Fruit fly (Drosophila melanogaster) S2 (cell line): ENCODE results near the gene CG3919.

ENCODE experiments used
- CG8478 ChIP-seq: fragments of >200 bp; optimal IDR thresholded peaks from 2 replicates; lab custom pipeline; 2018
- CTCF ChIP-seq, 2 experiments: fragments of >200 bp; optimal IDR thresholded peaks; 2 replicates each; lab custom pipeline; 2018

Gene CG3919

dm6 chr3L:14406613-14407012, 3.8 kb upstream of the CG3919 start:
- TF ChIP-seq CG8478 (lab: Kevin White, UChicago), result no peak
- no peak for TF ChIP-seq CTCF (optimal IDR thresholded peaks at IDR 0.05; lab: Kevin White, UChicago)

DNA sequence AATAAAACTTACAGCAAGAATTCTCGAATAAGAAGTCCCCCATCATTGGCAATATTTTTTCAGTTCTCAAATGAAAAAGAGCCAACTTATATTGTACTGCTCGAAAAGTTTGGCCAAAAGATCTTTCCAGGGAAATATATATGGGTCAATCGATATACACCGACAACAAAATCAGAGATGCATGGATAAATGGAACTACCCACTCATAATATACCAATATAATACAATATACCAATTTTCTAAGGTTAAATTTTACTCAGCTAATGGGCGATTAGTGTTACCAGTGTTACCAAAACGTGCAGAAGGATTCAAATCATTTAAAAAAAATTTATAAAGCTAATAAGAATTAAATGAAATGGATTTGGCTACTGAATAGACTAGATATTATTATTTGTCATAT, 1.7 kb upstream of the CG3919 start:
- TF ChIP-seq CTCF (optimal IDR thresholded peaks at IDR 0.05; lab: Kevin White, UChicago), result no peak
- no peak for TF ChIP-seq CG8478 (lab: Kevin White, UChicago)

DNA sequence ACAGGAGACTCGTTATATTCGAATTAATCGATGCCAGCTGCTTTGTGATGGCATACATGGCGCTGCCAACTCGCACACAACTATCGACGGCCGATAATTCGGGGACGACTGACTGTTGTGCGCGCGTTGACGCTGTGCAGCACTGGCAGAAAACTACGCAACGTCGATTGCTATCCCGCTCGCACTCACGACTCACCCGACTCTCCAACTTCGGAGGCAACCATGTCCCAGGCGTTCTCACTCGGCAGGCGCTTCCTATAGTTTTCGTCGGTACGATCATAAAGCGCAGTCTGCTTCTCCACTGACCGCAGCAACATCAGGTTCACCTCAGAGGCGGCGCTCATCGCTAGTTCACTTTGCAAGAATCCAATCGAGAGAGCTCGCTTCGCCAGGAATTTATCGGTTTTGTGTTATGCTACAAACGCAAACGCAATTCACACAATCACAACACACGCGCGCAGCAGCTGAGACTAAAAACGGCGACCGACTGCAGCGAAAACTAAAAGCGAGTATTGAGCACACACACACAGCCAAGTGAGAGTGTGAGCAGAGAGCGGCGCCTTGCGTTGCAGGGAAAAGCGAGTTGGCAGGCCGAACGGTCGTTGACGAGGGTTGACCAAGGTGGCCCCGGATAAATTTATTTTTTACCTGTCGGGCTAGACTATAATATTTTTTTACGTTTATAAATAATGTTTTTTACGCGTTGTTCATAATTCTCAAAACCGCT, 844 bp upstream of the CG3919 start, which contains the start of gene stwl:
stwl (minus strand) TSS at position 521 of the 727 bp plus-strand sequence.
- TF ChIP-seq CTCF (optimal IDR thresholded peaks at IDR 0.05; lab: Kevin White, UChicago), result peak; percentile 37 to 65
- TF ChIP-seq CG8478 (lab: Kevin White, UChicago), result no peak

- TF ChIP-seq CG8478 (lab: Kevin White, UChicago), result no peak
Observed at dm6 chr3L:14410892-14411291, 466 bp downstream of the CG3919 start.

DNA sequence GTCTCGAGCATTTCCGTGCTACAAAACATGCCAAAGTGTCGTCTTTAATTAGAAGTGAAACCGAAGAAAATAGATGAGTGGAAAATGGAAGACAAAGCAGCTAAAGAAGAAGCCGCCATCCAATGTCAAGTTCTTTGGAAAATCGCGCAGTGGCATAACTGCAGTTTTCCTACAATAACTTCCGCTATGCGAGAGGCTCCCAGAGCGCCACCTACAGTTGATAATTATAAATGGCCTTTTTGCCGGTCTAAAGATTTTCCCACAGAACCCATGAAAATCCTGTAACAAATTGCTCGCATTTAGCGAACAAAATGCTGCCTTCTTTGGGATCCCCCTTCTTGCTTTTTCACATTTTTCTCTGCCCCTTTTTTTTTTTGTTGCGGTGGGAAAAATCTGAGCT, 9.6 kb downstream of the CG3919 start:
- no peak for TF ChIP-seq CG8478 (lab: Kevin White, UChicago)
- peak; percentile 75 to 81 for TF ChIP-seq CTCF (optimal IDR thresholded peaks at IDR 0.05; lab: Kevin White, UChicago)

- TF ChIP-seq CTCF (optimal IDR thresholded peaks at IDR 0.05; lab: Kevin White, UChicago) (no peak), CG8478 (lab: Kevin White, UChicago) (no peak)
Observed at dm6 chr3L:14422135-14422534, 11.7 kb downstream of the CG3919 start.

dm6 chr3L:14423638-14424037, 13.2 kb downstream of the CG3919 start:
- TF ChIP-seq CTCF (optimal IDR thresholded peaks at IDR 0.05; lab: Kevin White, UChicago), result no peak
- no peak for TF ChIP-seq CG8478 (lab: Kevin White, UChicago)

DNA sequence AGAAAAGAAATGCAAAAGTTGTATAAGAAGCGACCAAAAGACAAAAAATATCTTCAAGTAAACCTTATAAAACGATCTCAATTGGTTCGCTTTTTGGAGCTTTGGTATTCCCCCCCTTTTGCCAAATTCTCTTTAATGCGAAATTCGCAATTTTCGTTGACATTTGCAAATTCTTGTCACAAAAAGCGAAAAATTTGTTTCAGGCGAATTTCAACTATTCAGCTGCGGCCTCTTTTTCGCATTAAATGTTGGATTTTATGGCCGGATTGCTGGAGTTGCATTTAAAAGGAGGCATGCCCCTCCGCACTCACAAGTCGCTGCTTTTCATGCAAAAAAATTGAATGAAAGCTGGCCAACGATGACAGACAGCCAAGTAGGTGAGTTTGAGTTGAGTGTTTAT, 14.7 kb downstream of the CG3919 start:
- TF ChIP-seq CG8478 (lab: Kevin White, UChicago) (no peak), CTCF (optimal IDR thresholded peaks at IDR 0.05; lab: Kevin White, UChicago) (no peak)

- TF ChIP-seq CG8478 (lab: Kevin White, UChicago), result no peak
- TF ChIP-seq CTCF (optimal IDR thresholded peaks at IDR 0.05; lab: Kevin White, UChicago), result no peak
Observed at dm6 chr3L:14427292-14427729, 16.9 kb downstream of the CG3919 start.

dm6 chr3L:14428958-14429357, 18.5 kb downstream of the CG3919 start:
- TF ChIP-seq CG8478 (lab: Kevin White, UChicago) (no peak), CTCF (optimal IDR thresholded peaks at IDR 0.05; lab: Kevin White, UChicago) (no peak)

- TF ChIP-seq CTCF (optimal IDR thresholded peaks at IDR 0.05; lab: Kevin White, UChicago) (no peak), CG8478 (lab: Kevin White, UChicago) (no peak)
Observed at dm6 chr3L:14432252-14432651, 21.8 kb downstream of the CG3919 start.

DNA sequence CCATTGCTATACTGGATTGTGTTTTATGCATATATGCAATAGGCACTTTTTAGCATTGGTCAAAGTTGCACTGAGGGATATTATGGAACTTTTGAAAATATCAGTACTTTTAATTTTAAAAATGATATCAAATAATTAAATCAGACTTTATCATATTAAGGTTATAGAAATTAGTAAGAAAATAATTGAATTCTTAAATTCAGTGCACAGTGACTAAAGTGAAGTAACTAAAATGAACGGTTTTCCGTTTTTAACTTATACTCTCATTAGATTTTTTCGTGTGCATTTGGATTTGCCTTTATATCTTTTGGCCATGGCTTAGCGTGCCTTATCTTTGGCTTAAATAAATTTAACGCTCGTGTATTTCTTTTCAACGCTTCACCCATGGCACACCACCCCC, 30.2 kb downstream of the CG3919 start:
- no peak for TF ChIP-seq CG8478 (lab: Kevin White, UChicago)
- TF ChIP-seq CTCF (optimal IDR thresholded peaks at IDR 0.05; lab: Kevin White, UChicago), result no peak

DNA sequence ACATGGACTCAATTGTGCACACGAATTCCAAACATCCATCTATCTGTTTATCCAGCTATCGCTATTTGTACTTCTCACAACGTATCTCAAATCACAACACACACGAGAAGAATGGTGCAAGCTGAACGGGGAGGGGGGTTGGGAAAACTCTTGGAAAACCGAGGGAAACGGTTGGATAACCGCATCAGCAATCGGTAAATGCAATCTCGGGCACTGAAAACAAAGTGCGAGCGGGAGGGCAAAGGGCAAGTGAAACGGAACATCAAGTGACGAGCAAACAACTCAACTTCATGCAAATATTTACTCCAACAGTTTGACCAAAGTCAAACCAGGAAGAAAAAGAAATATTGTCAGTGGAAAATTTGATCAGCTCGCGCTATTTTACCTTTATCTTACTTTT, 36.4 kb downstream of the CG3919 start:
- TF ChIP-seq CG8478 (lab: Kevin White, UChicago) (no peak), CTCF (optimal IDR thresholded peaks at IDR 0.05; lab: Kevin White, UChicago) (no peak)

DNA sequence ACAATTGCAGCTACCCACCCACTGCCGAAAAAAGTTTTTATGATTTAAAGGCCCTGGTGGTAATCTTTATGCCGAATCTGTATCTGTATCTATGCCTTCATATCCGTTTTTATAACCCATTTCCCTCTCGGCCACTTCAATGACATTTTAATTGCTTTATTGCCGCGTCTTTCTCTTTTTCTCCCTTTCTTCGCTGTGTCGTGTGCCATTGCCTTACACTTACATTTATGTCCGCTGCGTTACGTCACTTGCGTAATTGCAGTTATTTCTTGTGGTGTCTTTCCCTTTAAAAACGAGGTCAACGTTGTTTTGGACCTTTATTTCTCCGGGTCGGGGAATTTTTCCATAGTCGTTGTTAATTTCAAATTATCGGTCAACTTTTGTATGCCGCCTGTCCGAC, 36.9 kb downstream of the CG3919 start:
- TF ChIP-seq CTCF (optimal IDR thresholded peaks at IDR 0.05; lab: Kevin White, UChicago) (no peak), CG8478 (lab: Kevin White, UChicago) (no peak)

dm6 chr3L:14448321-14449043, 38.1 kb downstream of the CG3919 start:
- TF ChIP-seq CG8478 (lab: Kevin White, UChicago), result no peak
- TF ChIP-seq CTCF (optimal IDR thresholded peaks at IDR 0.05; lab: Kevin White, UChicago), result no peak
